Fruit fly (Drosophila melanogaster) whole organism, prepupa: ENCODE measurements around the gene CG6345.

ENCODE experiments used
- Blimp-1 ChIP-seq: fragments of 200-800 bp; sonication (Bioruptor generic); optimal IDR thresholded peaks from 3 replicates; lab custom pipeline; 2017; ENCODE audit warnings: missing biosample characterization, missing genetic modification characterization, mild to moderate bottlenecking, moderate library complexity, missing genetic modification reagents
- CG10669 ChIP-seq: fragments of 200-800 bp; sonication (Bioruptor generic); optimal IDR thresholded peaks from 3 replicates; lab custom pipeline; 2018; ENCODE audit warnings: missing biosample characterization, mild to moderate bottlenecking, missing genetic modification characterization, moderate library complexity
- CG11294 ChIP-seq: fragments of 200-800 bp; sonication (Bioruptor generic); IDR thresholded peaks from 2 replicates; pipeline ENCODE4 v1.3.6; 2022; ENCODE audit warnings: missing biosample characterization, missing genetic modification characterization
- CG11762 ChIP-seq: fragments of 200-800 bp; sonication (Bioruptor generic); optimal IDR thresholded peaks from 3 replicates; lab custom pipeline; 2016; ENCODE audit warnings: missing biosample characterization, missing genetic modification characterization; ENCODE audit not compliant: insufficient read depth
- CG11902 ChIP-seq: fragments of 200-800 bp; sonication (Bioruptor generic); optimal IDR thresholded peaks from 3 replicates; lab custom pipeline; 2016; ENCODE audit warnings: missing biosample characterization, missing genetic modification characterization
- CG15336 ChIP-seq: fragments of 200-800 bp; sonication (Bioruptor generic); IDR thresholded peaks from 2 replicates; pipeline ENCODE4 v1.3.6; 2022; ENCODE audit warnings: missing biosample characterization, missing genetic modification characterization
- CG1621 ChIP-seq: fragments of 200-800 bp; sonication (Bioruptor generic); optimal IDR thresholded peaks from 3 replicates; lab custom pipeline; 2018; ENCODE audit warnings: missing biosample characterization, mild to moderate bottlenecking, missing genetic modification characterization
- CG16779 ChIP-seq: fragments of 200-800 bp; sonication (Bioruptor generic); optimal IDR thresholded peaks from 3 replicates; lab custom pipeline; 2017; ENCODE audit warnings: missing biosample characterization, mild to moderate bottlenecking, missing genetic modification characterization
- CG31627 ChIP-seq: fragments of 200-800 bp; sonication (Bioruptor generic); optimal IDR thresholded peaks from 3 replicates; lab custom pipeline; 2016; ENCODE audit warnings: missing biosample characterization, missing genetic modification characterization
- CG32006 ChIP-seq: fragments of 200-800 bp; sonication (Bioruptor generic); optimal IDR thresholded peaks from 3 replicates; lab custom pipeline; 2017; ENCODE audit warnings: missing biosample characterization, mild to moderate bottlenecking, missing genetic modification characterization
- CG3919 ChIP-seq: fragments of 200-800 bp; sonication (Bioruptor generic); optimal IDR thresholded peaks from 3 replicates; lab custom pipeline; 2016; ENCODE audit warnings: missing biosample characterization, missing genetic modification characterization
- CG6163 ChIP-seq: fragments of 200-800 bp; sonication (Bioruptor generic); IDR thresholded peaks from 3 replicates; pipeline ENCODE4 v1.3.6; 2022; ENCODE audit warnings: missing biosample characterization, missing genetic modification characterization
- CG6276 ChIP-seq: fragments of 200-800 bp; sonication (Bioruptor generic); optimal IDR thresholded peaks from 2 replicates; lab custom pipeline; 2017; ENCODE audit warnings: missing biosample characterization, mild to moderate bottlenecking, missing genetic modification characterization
- CG6808 ChIP-seq: fragments of 200-800 bp; sonication (Bioruptor generic); optimal IDR thresholded peaks from 3 replicates; lab custom pipeline; 2017; ENCODE audit warnings: missing biosample characterization, missing genetic modification characterization, mild to moderate bottlenecking, moderate library complexity, missing genetic modification reagents
- CG6854 ChIP-seq: fragments of 200-800 bp; sonication (Bioruptor generic); optimal IDR thresholded peaks from 2 replicates; lab custom pipeline; 2017; ENCODE audit warnings: missing biosample characterization, mild to moderate bottlenecking, missing genetic modification characterization
- CG7368 ChIP-seq: fragments of 200-800 bp; sonication (Bioruptor generic); optimal IDR thresholded peaks from 3 replicates; lab custom pipeline; 2016; ENCODE audit warnings: missing biosample characterization, missing genetic modification characterization
- CG8319 ChIP-seq: fragments of 200-800 bp; sonication (Bioruptor generic); optimal IDR thresholded peaks from 3 replicates; lab custom pipeline; 2016; ENCODE audit warnings: missing biosample characterization, missing genetic modification characterization
- CG9139 ChIP-seq: fragments of 200-800 bp; sonication (Bioruptor generic); optimal IDR thresholded peaks from 3 replicates; lab custom pipeline; 2017; ENCODE audit warnings: missing biosample characterization, mild to moderate bottlenecking, missing genetic modification characterization
- Eip75B ChIP-seq: fragments of 200-800 bp; sonication (Bioruptor generic); optimal IDR thresholded peaks from 3 replicates; lab custom pipeline; 2016; ENCODE audit warnings: missing biosample characterization, missing genetic modification characterization
- Eip78C ChIP-seq: fragments of 200-800 bp; sonication (Bioruptor generic); peaks from one replicate; lab custom pipeline; 2016; ENCODE audit warnings: missing biosample characterization, missing genetic modification characterization
- Eip93F ChIP-seq: fragments of 200-800 bp; sonication (Bioruptor generic); optimal IDR thresholded peaks from 2 replicates; lab custom pipeline; 2016; ENCODE audit warnings: missing biosample characterization, mild to moderate bottlenecking, missing genetic modification characterization
- Ets21C ChIP-seq: fragments of 200-800 bp; sonication (Bioruptor generic); optimal IDR thresholded peaks from 3 replicates; lab custom pipeline; 2016; ENCODE audit warnings: missing biosample characterization, missing genetic modification characterization
- Gug ChIP-seq: fragments of 200-800 bp; sonication (Bioruptor generic); IDR thresholded peaks from 2 replicates; pipeline ENCODE4 v1.3.6; 2022; ENCODE audit warnings: missing biosample characterization, missing genetic modification characterization
- Hr38 ChIP-seq: sonication (Bioruptor generic); optimal IDR thresholded peaks from 2 replicates; lab custom pipeline; 2016; ENCODE audit warnings: missing biosample characterization, missing genetic modification characterization
- Hr39 ChIP-seq: fragments of 200-800 bp; sonication (Bioruptor generic); optimal IDR thresholded peaks from 2 replicates; lab custom pipeline; 2016; ENCODE audit warnings: missing biosample characterization, missing genetic modification characterization
- Hr4 ChIP-seq: fragments of 200-800 bp; sonication (Bioruptor generic); optimal IDR thresholded peaks from 3 replicates; lab custom pipeline; 2016; ENCODE audit warnings: missing biosample characterization, missing genetic modification characterization
- Lpt ChIP-seq: fragments of 200-800 bp; sonication (Bioruptor generic); optimal IDR thresholded peaks from 3 replicates; lab custom pipeline; 2016; ENCODE audit warnings: missing biosample characterization, missing genetic modification characterization
- Met ChIP-seq: fragments of 200-800 bp; sonication (Bioruptor generic); optimal IDR thresholded peaks from 3 replicates; lab custom pipeline; 2016; ENCODE audit warnings: missing biosample characterization, missing genetic modification characterization
- Smox ChIP-seq: fragments of 200-800 bp; sonication (Bioruptor generic); optimal IDR thresholded peaks from 3 replicates; lab custom pipeline; 2016; ENCODE audit warnings: missing biosample characterization, missing genetic modification characterization
- Sox102F ChIP-seq: fragments of 200-800 bp; sonication (Bioruptor generic); optimal IDR thresholded peaks from 2 replicates; lab custom pipeline; 2016; ENCODE audit warnings: missing biosample characterization, mild to moderate bottlenecking, missing genetic modification characterization
- Sox14 ChIP-seq: fragments of 200-800 bp; sonication (Bioruptor generic); optimal IDR thresholded peaks from 3 replicates; lab custom pipeline; 2016; ENCODE audit warnings: missing biosample characterization, missing genetic modification characterization
- Sox15 ChIP-seq: fragments of 200-800 bp; sonication (Bioruptor generic); optimal IDR thresholded peaks from 3 replicates; lab custom pipeline; 2016; ENCODE audit warnings: missing biosample characterization, missing genetic modification characterization
- acj6 ChIP-seq: fragments of 200-800 bp; sonication (Bioruptor generic); optimal IDR thresholded peaks from 3 replicates; lab custom pipeline; 2016; ENCODE audit warnings: missing biosample characterization, missing genetic modification characterization
- cyc ChIP-seq: fragments of 200-800 bp; sonication (Bioruptor generic); optimal IDR thresholded peaks from 3 replicates; lab custom pipeline; 2016; ENCODE audit warnings: missing biosample characterization, missing genetic modification characterization
- dac ChIP-seq: fragments of 200-800 bp; sonication (Bioruptor generic); optimal IDR thresholded peaks from 2 replicates; lab custom pipeline; 2017; ENCODE audit warnings: missing biosample characterization, mild to moderate bottlenecking, missing genetic modification characterization
- dsx ChIP-seq: fragments of 200-800 bp; optimal IDR thresholded peaks from 3 replicates; lab custom pipeline; 2019; ENCODE audit warnings: missing biosample characterization, mild to moderate bottlenecking, missing genetic modification characterization, moderate library complexity; ENCODE audit not compliant: poor library complexity, severe bottlenecking
- eg ChIP-seq: fragments of 200-800 bp; sonication (Bioruptor generic); IDR thresholded peaks from 3 replicates; pipeline ENCODE4 v1.3.6; 2022; ENCODE audit warnings: missing biosample characterization, missing genetic modification characterization
- esn ChIP-seq: fragments of 200-800 bp; sonication (Bioruptor generic); optimal IDR thresholded peaks from 2 replicates; lab custom pipeline; 2016; ENCODE audit warnings: missing biosample characterization, mild to moderate bottlenecking, missing genetic modification characterization, moderate library complexity
- fd59A ChIP-seq: fragments of 200-800 bp; sonication (Bioruptor generic); optimal IDR thresholded peaks from 2 replicates; lab custom pipeline; 2017; ENCODE audit warnings: missing biosample characterization, mild to moderate bottlenecking, missing genetic modification characterization, missing genetic modification reagents
- fkh ChIP-seq: fragments of 200-800 bp; sonication (Bioruptor generic); optimal IDR thresholded peaks from 3 replicates; lab custom pipeline; 2017; ENCODE audit warnings: missing biosample characterization, mild to moderate bottlenecking, missing genetic modification characterization, moderate library complexity
- net ChIP-seq: fragments of 200-800 bp; sonication (Bioruptor generic); optimal IDR thresholded peaks from 3 replicates; lab custom pipeline; 2016; ENCODE audit warnings: missing biosample characterization, missing genetic modification characterization
- pdm3 ChIP-seq: fragments of 200-800 bp; sonication (Bioruptor generic); optimal IDR thresholded peaks from 3 replicates; lab custom pipeline; 2016; ENCODE audit warnings: missing biosample characterization, missing genetic modification characterization
- salr ChIP-seq, 2 experiments: fragments of 200-800 bp; sonication (Bioruptor generic); optimal IDR thresholded peaks; 3 replicates each; lab custom pipeline; 2016 to 2018; ENCODE audit warnings: missing biosample characterization in 2 of 2, missing genetic modification characterization in 2 of 2, mild to moderate bottlenecking in 1 of 2
- spab ChIP-seq: fragments of 200-800 bp; sonication (Bioruptor generic); optimal IDR thresholded peaks from 2 replicates; lab custom pipeline; 2017; ENCODE audit warnings: missing biosample characterization, mild to moderate bottlenecking, missing genetic modification characterization, missing genetic modification reagents
- svp ChIP-seq: fragments of 200-800 bp; sonication (Bioruptor generic); peaks from one replicate; lab custom pipeline; 2016; ENCODE audit warnings: missing biosample characterization, missing genetic modification characterization
- topi ChIP-seq: fragments of 200-800 bp; sonication (Bioruptor generic); optimal IDR thresholded peaks from 3 replicates; lab custom pipeline; 2016; ENCODE audit warnings: missing biosample characterization, missing genetic modification characterization

The CG6345 gene

dm6 chr3R:10454909-10455308 is 39.1 kb upstream of the CG6345 start (continued):
- TF ChIP-seq Eip93F (GFP tag; lab: Kevin White, UChicago) = no peak
- TF ChIP-seq CG8319 = peak; percentile 17
- TF ChIP-seq Met = peak; percentile 35
- peak; percentile 27 for TF ChIP-seq Sox102F
- peak; percentile 49 for TF ChIP-seq topi
- no peak for TF ChIP-seq cyc
- no peak for TF ChIP-seq CG6854
- TF ChIP-seq Blimp-1 (GFP tag; lab: Kevin White, UChicago) = no peak
- peak; percentile 53 for TF ChIP-seq Eip75B (GFP tag; lab: Kevin White, UChicago)
- TF ChIP-seq Sox14 (GFP tag; lab: Kevin White, UChicago) = peak; percentile 34
- TF ChIP-seq CG10669 (GFP tag; lab: Kevin White, UChicago) = peak; percentile 77
- TF ChIP-seq dac (GFP tag; lab: Kevin White, UChicago) = no peak
- peak; percentile 10 for TF ChIP-seq Smox
- TF ChIP-seq CG1621 (tag; lab: Kevin White, UChicago) = peak; percentile 66
- peak; percentile 67 for TF ChIP-seq fd59A
- peak; percentile 44 for TF ChIP-seq pdm3 (GFP tag; lab: Kevin White, UChicago)
- TF ChIP-seq Hr38 (GFP tag; lab: Kevin White, UChicago) = no peak
- 0 out of 3 replicates have a peak, but pooled peaks have one; percentile 20 for TF ChIP-seq eg (GFP tag; lab: Robert Waterston, UW)
- TF ChIP-seq Ets21C = no peak
- TF ChIP-seq Eip78C = peak; percentile 92
- peak; percentile 40 for TF ChIP-seq CG32006
- peak; percentile 59 for TF ChIP-seq acj6 (GFP tag; lab: Kevin White, UChicago)
- no peak for TF ChIP-seq CG31627
- TF ChIP-seq svp (GFP tag; lab: Kevin White, UChicago) = peak; percentile 79
- TF ChIP-seq Lpt (GFP tag; lab: Kevin White, UChicago) = no peak
- TF ChIP-seq spab (GFP tag; lab: Kevin White, UChicago) = peak; percentile 74
- no peak for TF ChIP-seq CG16779 (tag; lab: Kevin White, UChicago)
- TF ChIP-seq Hr4 (GFP tag; lab: Kevin White, UChicago) = peak; percentile 36
- TF ChIP-seq CG11762 = peak; percentile 41
- TF ChIP-seq salr (GFP tag; optimal IDR thresholded peaks at IDR 0.05; lab: Kevin White, UChicago) = peak; percentile 21 to 23
- TF ChIP-seq CG11294 (GFP tag; lab: Robert Waterston, UW) = no peak
- TF ChIP-seq CG6163 = peak; percentile 75
- peak; percentile 68 for TF ChIP-seq CG9139 (GFP tag; lab: Kevin White, UChicago)
- no peak for TF ChIP-seq Gug (GFP tag; lab: Robert Waterston, UW)
- TF ChIP-seq CG15336 = 0 out of 2 replicates have a peak, but pooled peaks have one; percentile 20

- no peak for TF ChIP-seq esn (GFP tag; lab: Kevin White, UChicago)
- peak; percentile 34 for TF ChIP-seq svp (GFP tag; lab: Kevin White, UChicago)
Observed at dm6 chr3R:10448957-10449356, 33.1 kb upstream of the CG6345 start.

- TF ChIP-seq Hr39 (GFP tag; lab: Kevin White, UChicago) = no peak
- no peak for TF ChIP-seq CG8319
- no peak for TF ChIP-seq CG32006
- no peak for TF ChIP-seq CG7368 (GFP tag; lab: Kevin White, UChicago)
- TF ChIP-seq CG3919 (GFP tag; lab: Kevin White, UChicago) = no peak
- TF ChIP-seq eg (GFP tag; lab: Robert Waterston, UW) = no peak
- TF ChIP-seq CG6808 (GFP tag; lab: Kevin White, UChicago) = no peak
- no peak for TF ChIP-seq dsx (GFP tag; lab: Kevin White, UChicago)
- TF ChIP-seq Blimp-1 (GFP tag; lab: Kevin White, UChicago) = no peak
- no peak for TF ChIP-seq CG11902 (GFP tag; lab: Kevin White, UChicago)
- TF ChIP-seq fkh (GFP tag; lab: Kevin White, UChicago) = no peak
- no peak for TF ChIP-seq CG6276 (GFP tag; lab: Kevin White, UChicago)
- TF ChIP-seq pdm3 (GFP tag; lab: Kevin White, UChicago) = no peak
- TF ChIP-seq Eip78C = no peak
- no peak for TF ChIP-seq Sox15 (GFP tag; lab: Kevin White, UChicago)
- TF ChIP-seq net (GFP tag; lab: Kevin White, UChicago) = no peak
- no peak for TF ChIP-seq topi
- TF ChIP-seq, all 60 proteins: peak for 0
Observed at dm6 chr3R:10436989-10437388, 21.1 kb upstream of the CG6345 start.
